Worm (Caenorhabditis elegans): ENCODE measurements around the gene C54E4.5.

C54E4.5 gene

DNA sequence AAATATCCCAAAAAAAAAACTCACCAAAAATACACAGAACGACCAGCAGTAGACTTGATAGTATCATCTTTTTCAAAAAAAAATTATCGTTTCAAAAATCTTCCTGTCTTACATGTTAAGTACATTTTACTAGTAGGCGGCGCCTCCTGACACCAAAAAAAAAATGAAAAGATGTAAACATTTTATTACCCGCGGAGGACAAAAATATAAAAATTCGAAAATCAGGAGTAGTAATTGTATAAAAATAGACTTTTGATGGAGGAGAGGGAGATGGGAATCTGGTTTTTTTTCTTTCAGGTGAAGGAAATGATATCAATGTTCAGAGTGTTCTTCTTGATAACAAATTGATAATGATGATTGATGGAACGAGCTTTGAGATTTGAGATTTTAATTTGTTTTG is 46.3 kb downstream of the C54E4.5 start, which contains the start of gene C23H5.15:
Gene C23H5.15, minus strand, starts transcription at position 101 of the 400 bp plus-strand sequence.
- TF ChIP-seq nfyb-1 (GFP tag; IDR thresholded peaks at IDR 0.05) (no peak), nhr-80 (tag; optimal IDR thresholded peaks at IDR 0.05) (no peak), dpl-1 (GFP tag; optimal IDR thresholded peaks at IDR 0.05) (no peak), ztf-6 (GFP tag; IDR thresholded peaks at IDR 0.05) (no peak), somi-1 (GFP tag; optimal IDR thresholded peaks at IDR 0.05) (no peak), ccch-3 (GFP tag; optimal IDR thresholded peaks at IDR 0.05) (no peak), sea-2 (GFP tag; IDR thresholded peaks at IDR 0.05) (no peak), F49E8.2 (tag; optimal IDR thresholded peaks at IDR 0.05; ENCODE audit: insufficient read depth) (no peak)

DNA sequence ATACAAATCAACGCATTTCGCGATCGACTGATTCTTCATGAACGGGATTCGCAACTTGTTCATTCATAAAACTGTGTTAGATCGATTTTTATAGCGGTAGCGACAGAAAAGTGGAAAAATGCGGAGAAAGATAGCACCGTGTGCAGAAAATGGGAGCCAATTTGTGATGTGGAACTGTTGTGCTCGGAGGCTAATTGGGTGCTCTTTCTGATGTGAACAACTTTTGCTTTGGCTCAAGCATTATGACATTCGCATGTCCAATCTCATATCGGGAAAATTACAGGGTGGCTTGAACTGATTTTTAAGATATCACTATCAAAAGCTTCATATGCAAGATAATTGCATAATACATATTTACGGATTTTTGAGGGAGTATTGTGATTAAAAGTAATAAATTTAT is 49.3 kb downstream of the C54E4.5 start, which contains the start of gene C23H5.11:
Gene C23H5.11, minus strand, starts transcription at position 101 of the 400 bp plus-strand sequence.
- TF ChIP-seq hlh-12 (tag; optimal IDR thresholded peaks at IDR 0.05), result no peak
- no peak for TF ChIP-seq efl-1 (GFP tag; optimal IDR thresholded peaks at IDR 0.05)
- no peak for TF ChIP-seq pha-4 (tag; optimal IDR thresholded peaks at IDR 0.05)
- TF ChIP-seq snpc-4 (GFP tag; optimal IDR thresholded peaks at IDR 0.05), result no peak
- TF ChIP-seq snpc-4 (tag; optimal IDR thresholded peaks at IDR 0.05), result no peak
- TF ChIP-seq egl-44 (GFP tag; IDR thresholded peaks at IDR 0.05), result no peak
- no peak for TF ChIP-seq ztf-6 (GFP tag; IDR thresholded peaks at IDR 0.05)
- TF ChIP-seq fkh-3 (tag; optimal IDR thresholded peaks at IDR 0.05), result no peak
- TF ChIP-seq sdz-38 (tag; optimal IDR thresholded peaks at IDR 0.05), result no peak
- TF ChIP-seq cebp-2 (GFP tag; IDR thresholded peaks at IDR 0.05), result no peak
- TF ChIP-seq T07F8.4 (tag; optimal IDR thresholded peaks at IDR 0.05), result no peak
- TF ChIP-seq lin-54 (GFP tag; optimal IDR thresholded peaks at IDR 0.05), result no peak
- TF ChIP-seq B0261.1 (tag; optimal IDR thresholded peaks at IDR 0.05), result no peak
- no peak for TF ChIP-seq dpff-1 (tag; optimal IDR thresholded peaks at IDR 0.05)
- no peak for TF ChIP-seq nhr-179 (tag; optimal IDR thresholded peaks at IDR 0.05)
- no peak for TF ChIP-seq C17E4.6 (GFP tag; IDR thresholded peaks at IDR 0.05)
- TF ChIP-seq somi-1 (GFP tag; optimal IDR thresholded peaks at IDR 0.05), result no peak
- no peak for TF ChIP-seq lsl-1 (GFP tag; optimal IDR thresholded peaks at IDR 0.05)
